Fruit fly (Drosophila melanogaster): ENCODE results near the gene Cpr72Ea.

Cpr72Ea gene

DNA sequence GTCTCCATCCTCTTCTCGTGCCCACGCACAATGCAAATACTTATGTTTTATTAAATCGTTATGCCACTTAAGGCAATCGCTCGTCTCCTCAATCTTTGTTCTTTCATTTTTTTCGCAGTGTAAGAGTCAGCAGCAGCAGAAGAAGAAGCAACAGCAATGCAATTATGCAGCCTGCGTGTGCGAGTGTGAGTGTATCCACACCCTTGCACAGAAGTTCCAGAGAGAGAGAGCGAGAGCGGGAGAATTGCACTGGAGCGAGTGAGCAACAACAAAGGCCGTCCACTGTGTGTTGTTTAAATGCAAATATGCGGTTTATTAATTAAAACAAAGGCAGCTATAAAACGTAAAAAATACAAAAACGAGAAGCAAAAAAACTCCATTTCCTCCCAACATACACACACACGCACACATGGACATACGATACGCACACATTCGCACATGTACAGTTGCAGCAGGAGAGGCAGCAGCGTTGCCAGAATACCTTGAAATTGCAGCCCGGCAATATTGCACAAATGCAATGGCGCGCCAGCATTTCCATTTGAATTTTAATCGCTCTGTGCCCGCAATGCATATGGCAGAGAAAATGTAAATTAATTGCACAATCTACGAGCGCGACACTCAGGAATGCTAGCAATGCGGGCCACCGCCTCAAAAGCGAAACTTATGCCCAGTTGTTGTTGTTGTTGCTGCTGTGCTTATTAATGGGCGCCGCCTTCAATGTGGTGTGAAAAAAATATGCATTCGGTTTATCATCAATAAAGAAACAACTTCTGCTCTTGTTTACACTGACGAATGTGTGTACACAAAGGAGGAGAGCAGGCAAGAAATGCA, 46.4 kb downstream of the Cpr72Ea start (continued):
- TF ChIP-seq fu2 (GFP tag; optimal IDR thresholded peaks at IDR 0.05), result no peak
- TF ChIP-seq Dad (GFP tag; optimal IDR thresholded peaks at IDR 0.05), result peak; percentile 12
- no peak for TF ChIP-seq Ets97D (GFP tag; optimal IDR thresholded peaks at IDR 0.05)
- no peak for TF ChIP-seq CG4617 (GFP tag; optimal IDR thresholded peaks at IDR 0.05; ENCODE audit: borderline replicate concordance)
- TF ChIP-seq ttk (GFP tag; IDR thresholded peaks at IDR 0.05), result no peak
- TF ChIP-seq Hr78 (GFP tag; optimal IDR thresholded peaks at IDR 0.05), result no peak
- no peak for TF ChIP-seq salm (tag; optimal IDR thresholded peaks at IDR 0.05)
- TF ChIP-seq Hr51 (GFP tag; optimal IDR thresholded peaks at IDR 0.05), result peak in 1 of 2 experiments; percentile 76
- TF ChIP-seq H15 (GFP tag; IDR thresholded peaks at IDR 0.05), result no peak
- no peak for TF ChIP-seq Nf-YC (tag; optimal IDR thresholded peaks at IDR 0.05)
- TF ChIP-seq Ada2b (GFP tag; IDR thresholded peaks at IDR 0.05), result no peak
- TF ChIP-seq kah (GFP tag; optimal IDR thresholded peaks at IDR 0.05), result peak; percentile 5
- TF ChIP-seq CG3065 (GFP tag; optimal IDR thresholded peaks at IDR 0.05), result no peak
- no peak for TF ChIP-seq jing (GFP tag; optimal IDR thresholded peaks at IDR 0.05)
- peak; percentile 4 for TF ChIP-seq CG7987 (GFP tag; optimal IDR thresholded peaks at IDR 0.05)
- peak; percentile 22 for TF ChIP-seq CG10979 (tag; optimal IDR thresholded peaks at IDR 0.05)
- TF ChIP-seq CG6765 (GFP tag; optimal IDR thresholded peaks at IDR 0.05), result no peak
- TF ChIP-seq CG18599 (GFP tag; optimal IDR thresholded peaks at IDR 0.05), result no peak
- peak; percentile 10 for TF ChIP-seq CoRest (tag; optimal IDR thresholded peaks at IDR 0.05)
- peak; percentile 25 for TF ChIP-seq CG10462 (GFP tag; optimal IDR thresholded peaks at IDR 0.05)
- no peak for TF ChIP-seq CG8388 (GFP tag; optimal IDR thresholded peaks at IDR 0.05)
- no peak for TF ChIP-seq CG15073 (GFP tag; optimal IDR thresholded peaks at IDR 0.05)
- peak; percentile 17 for TF ChIP-seq tup (GFP tag; optimal IDR thresholded peaks at IDR 0.05)
- TF ChIP-seq hkb (optimal IDR thresholded peaks at IDR 0.05), result no peak
- TF ChIP-seq hkb (GFP tag; IDR thresholded peaks at IDR 0.05), result no peak
- TF ChIP-seq Mrtf (GFP tag; IDR thresholded peaks at IDR 0.05), result no peak
- TF ChIP-seq TFAM (GFP tag; optimal IDR thresholded peaks at IDR 0.05), result no peak
- TF ChIP-seq Ravus (GFP tag; IDR thresholded peaks at IDR 0.05), result no peak
- peak; percentile 44 for TF ChIP-seq CG1529 (GFP tag; optimal IDR thresholded peaks at IDR 0.05)
- TF ChIP-seq sug (tag; optimal IDR thresholded peaks at IDR 0.05), result no peak
- no peak for TF ChIP-seq row (GFP tag; IDR thresholded peaks at IDR 0.05)
- TF ChIP-seq CG15696 (tag; optimal IDR thresholded peaks at IDR 0.05), result peak; percentile 92
- peak; percentile 45 for TF ChIP-seq lbe (GFP tag; optimal IDR thresholded peaks at IDR 0.05)
- TF ChIP-seq Hsf (GFP tag; optimal IDR thresholded peaks at IDR 0.05), result no peak
- no peak for TF ChIP-seq H2.0 (GFP tag; IDR thresholded peaks at IDR 0.05)
- no peak for TF ChIP-seq CG10147 (GFP tag; optimal IDR thresholded peaks at IDR 0.05)
- TF ChIP-seq dati (GFP tag; IDR thresholded peaks at IDR 0.05), result no peak
- peak; percentile 88 for TF ChIP-seq CG17385 (GFP tag; optimal IDR thresholded peaks at IDR 0.05)
- TF ChIP-seq sim (GFP tag; IDR thresholded peaks at IDR 0.05), result peak; percentile 69
- no peak for TF ChIP-seq Bteb2 (GFP tag; optimal IDR thresholded peaks at IDR 0.05)
- no peak for TF ChIP-seq grau (tag; optimal IDR thresholded peaks at IDR 0.05)
- peak; percentile 56 for TF ChIP-seq CG4328 (GFP tag; optimal IDR thresholded peaks at IDR 0.05)
- no peak for TF ChIP-seq eve (GFP tag; optimal IDR thresholded peaks at IDR 0.05)
- TF ChIP-seq Pdp1 (GFP tag; optimal IDR thresholded peaks at IDR 0.05), result peak; percentile 4 to 48
- TF ChIP-seq crp (GFP tag; optimal IDR thresholded peaks at IDR 0.05), result no peak
- 0 out of 2 replicates have a peak, but pooled peaks have one; percentile 33 for TF ChIP-seq ranshi (GFP tag; IDR thresholded peaks at IDR 0.05)
- TF ChIP-seq z (GFP tag; IDR thresholded peaks at IDR 0.05), result peak; percentile 63; the same call in 1 of the 3 replicates
- no peak for TF ChIP-seq chinmo (GFP tag; IDR thresholded peaks at IDR 0.05; ENCODE audit: partially characterized antibody)
- no peak for TF ChIP-seq yki (optimal IDR thresholded peaks at IDR 0.05)
